Fruit fly (Drosophila melanogaster): ENCODE measurements around the gene pHCl-2.

The pHCl-2 gene

dm6 chr3R:31259947-31260346 is 45.2 kb downstream of the pHCl-2 start, which contains the start of gene CAH16:
Gene CAH16, plus strand, starts transcription at chr3R:31260247.
- TF ChIP-seq CG10631 (GFP tag; optimal IDR thresholded peaks at IDR 0.05) (no peak), fkh (GFP tag; optimal IDR thresholded peaks at IDR 0.05) (no peak), net (GFP tag; optimal IDR thresholded peaks at IDR 0.05) (no peak), CG3919 (GFP tag; optimal IDR thresholded peaks at IDR 0.05) (no peak), CG15336 (GFP tag; IDR thresholded peaks at IDR 0.05) (no peak), Eip78C (GFP tag) (no peak)

DNA sequence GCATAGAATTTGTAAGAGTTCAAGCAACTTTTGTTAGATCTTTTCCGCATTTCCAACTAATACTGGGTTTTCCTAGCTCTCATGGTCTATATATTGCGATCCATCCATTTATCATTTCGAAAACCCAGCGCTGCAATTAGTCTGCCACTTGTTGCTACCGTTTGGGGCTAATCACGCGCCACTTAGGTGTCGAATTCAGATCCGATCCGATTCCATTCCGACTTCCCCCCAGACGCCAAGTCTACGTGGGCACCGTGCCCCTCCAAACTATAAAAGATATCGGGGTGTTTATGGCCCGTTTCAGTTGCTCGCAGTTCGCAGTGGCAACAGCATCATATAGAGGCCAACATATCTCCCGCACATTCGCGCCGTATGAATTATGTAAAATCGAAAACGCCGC is 47.9 kb downstream of the pHCl-2 start, which contains the start of gene CAH6:
Gene CAH6 (plus strand): TSS at position 301 of the 400 bp plus-strand sequence.
- TF ChIP-seq CG6163 (GFP tag; IDR thresholded peaks at IDR 0.05) (no peak), CG8319 (GFP tag; optimal IDR thresholded peaks at IDR 0.05) (no peak), esn (GFP tag; optimal IDR thresholded peaks at IDR 0.05) (no peak), cyc (GFP tag; optimal IDR thresholded peaks at IDR 0.05) (no peak), CG8119 (GFP tag; IDR thresholded peaks at IDR 0.05) (no peak)

dm6 chr3R:31254808-31255207 is 50.4 kb downstream of the pHCl-2 start, which contains the start of the genes CG1750 and spn-F:
Gene CG1750, minus strand, starts transcription at chr3R:31254900.
Gene spn-F, plus strand, starts transcription at chr3R:31255127.
- TF ChIP-seq fkh (GFP tag; optimal IDR thresholded peaks at IDR 0.05) (peak; percentile 84), vri (GFP tag; optimal IDR thresholded peaks at IDR 0.05) (peak; percentile 85), fd59A (GFP tag; optimal IDR thresholded peaks at IDR 0.05) (no peak), net (GFP tag; optimal IDR thresholded peaks at IDR 0.05) (no peak), cyc (GFP tag; optimal IDR thresholded peaks at IDR 0.05) (no peak)

- TF ChIP-seq Ets96B (tag; optimal IDR thresholded peaks at IDR 0.05) (peak; percentile 20), Hr38 (GFP tag; optimal IDR thresholded peaks at IDR 0.05) (no peak), pdm3 (GFP tag; optimal IDR thresholded peaks at IDR 0.05) (no peak), fd85E (GFP tag; optimal IDR thresholded peaks at IDR 0.05) (no peak), CG10669 (GFP tag; optimal IDR thresholded peaks at IDR 0.05) (no peak), cyc (GFP tag; optimal IDR thresholded peaks at IDR 0.05) (peak; percentile 78), esn (GFP tag; optimal IDR thresholded peaks at IDR 0.05) (peak; percentile 54), Sox14 (GFP tag; optimal IDR thresholded peaks at IDR 0.05) (no peak), fd59A (GFP tag; optimal IDR thresholded peaks at IDR 0.05) (no peak), CG1621 (tag; optimal IDR thresholded peaks at IDR 0.05) (no peak), salr (GFP tag; optimal IDR thresholded peaks at IDR 0.05) (no peak), OdsH (GFP tag; optimal IDR thresholded peaks at IDR 0.05) (peak; percentile 33), Lpt (GFP tag; optimal IDR thresholded peaks at IDR 0.05) (peak; percentile 51), Hr4 (GFP tag; optimal IDR thresholded peaks at IDR 0.05) (peak; percentile 26), Met (GFP tag; optimal IDR thresholded peaks at IDR 0.05) (no peak), net (GFP tag; optimal IDR thresholded peaks at IDR 0.05) (no peak), CG6854 (GFP tag; optimal IDR thresholded peaks at IDR 0.05) (no peak), CG32006 (GFP tag; optimal IDR thresholded peaks at IDR 0.05) (no peak), dsx (GFP tag; optimal IDR thresholded peaks at IDR 0.05; ENCODE audit: poor library complexity, severe bottlenecking) (no peak), CG15336 (GFP tag; IDR thresholded peaks at IDR 0.05) (peak; percentile 12; the same call in 1 of the 2 replicates), topi (GFP tag; optimal IDR thresholded peaks at IDR 0.05) (peak; percentile 59), CG6792 (GFP tag; optimal IDR thresholded peaks at IDR 0.05) (no peak), Blimp-1 (GFP tag; optimal IDR thresholded peaks at IDR 0.05) (no peak), Eip93F (GFP tag; optimal IDR thresholded peaks at IDR 0.05) (no peak), dac (GFP tag; optimal IDR thresholded peaks at IDR 0.05) (no peak), Gug (GFP tag; IDR thresholded peaks at IDR 0.05) (peak; percentile 45; the same call in 1 of the 2 replicates), CG4318 (GFP tag; optimal IDR thresholded peaks at IDR 0.05) (no peak), CG8319 (GFP tag; optimal IDR thresholded peaks at IDR 0.05) (no peak), eg (GFP tag; IDR thresholded peaks at IDR 0.05) (peak; percentile 85), Ets21C (GFP tag; optimal IDR thresholded peaks at IDR 0.05) (peak; percentile 36), CG6163 (GFP tag; IDR thresholded peaks at IDR 0.05) (peak; percentile 43; the same call in 2 of the 3 replicates), Eip78C (GFP tag) (peak; percentile 80), CG11294 (GFP tag; IDR thresholded peaks at IDR 0.05) (peak; percentile 31; the same call in 1 of the 2 replicates), CG31627 (GFP tag; optimal IDR thresholded peaks at IDR 0.05) (peak; percentile 47), CG34406 (GFP tag; optimal IDR thresholded peaks at IDR 0.05) (no peak), CG11762 (GFP tag; optimal IDR thresholded peaks at IDR 0.05; ENCODE audit: insufficient read depth) (no peak), achi (GFP tag; optimal IDR thresholded peaks at IDR 0.05) (no peak), vri (GFP tag; optimal IDR thresholded peaks at IDR 0.05) (peak; percentile 81)
Observed at dm6 chr3R:31252093-31252962, 52.9 kb downstream of the pHCl-2 start, which contains the start of the genes qless and mRpL32. Gene qless, minus strand, starts transcription at chr3R:31252608. Gene mRpL32, plus strand, starts transcription at chr3R:31252872.
